Worm (Caenorhabditis elegans) whole organism, L4 larva: Measurements from ENCODE around the gene F54C9.3.

Experiments used
- F37D6.2 ChIP-seq: sonication (generic microtip); optimal IDR thresholded peaks from 2 replicates; lab custom pipeline; 2016; ENCODE audit warnings: mild to moderate bottlenecking, missing genetic modification characterization, missing compliant biosample characterization
- Y5F2A.4 ChIP-seq: fragments of 200-800 bp; sonication (Bioruptor generic); optimal IDR thresholded peaks from 2 replicates; lab custom pipeline; 2018; ENCODE audit warnings: mild to moderate bottlenecking, missing genetic modification characterization, missing compliant biosample characterization
- Y75B8A.6 ChIP-seq: fragments of 200-800 bp; sonication (Bioruptor generic); IDR thresholded peaks from 2 replicates; pipeline ENCODE4 v1.3.6; 2022; ENCODE audit warnings: missing genetic modification reagents, missing genetic modification characterization, missing compliant biosample characterization
- aha-1 ChIP-seq: fragments of 150-350 bp; peaks from one replicate; lab custom pipeline; 2014; ENCODE audit warnings: missing biosample characterization, missing genetic modification characterization
- ceh-28 ChIP-seq: fragments of 150-350 bp; optimal IDR thresholded peaks from 2 replicates; lab custom pipeline; 2014; ENCODE audit warnings: missing biosample characterization, missing genetic modification reagents, missing genetic modification characterization
- ceh-32 ChIP-seq: sonication (generic microtip); optimal IDR thresholded peaks from 2 replicates; lab custom pipeline; 2016; ENCODE audit warnings: mild to moderate bottlenecking, missing genetic modification characterization, missing compliant biosample characterization; ENCODE audit not compliant: poor library complexity
- ceh-44 ChIP-seq: fragments of 200-800 bp; sonication (Bioruptor generic); IDR thresholded peaks from 2 replicates; pipeline ENCODE4 v1.3.6; 2022; ENCODE audit warnings: missing genetic modification reagents, missing genetic modification characterization, missing compliant biosample characterization
- daf-19 ChIP-seq: fragments of 200-800 bp; sonication (Bioruptor generic); conservative IDR thresholded peaks from 2 replicates; pipeline ENCODE4 v1.3.6; 2022; ENCODE audit warnings: missing genetic modification characterization, missing compliant biosample characterization
- daf-8 ChIP-seq: fragments of 200-800 bp; sonication (Bioruptor generic); IDR thresholded peaks from 2 replicates; pipeline ENCODE4 v1.3.6; 2022; ENCODE audit warnings: missing genetic modification characterization, missing compliant biosample characterization
- dmd-6 ChIP-seq: fragments of 200-800 bp; sonication (Bioruptor generic); IDR thresholded peaks from 2 replicates; pipeline ENCODE4 v1.3.6; 2022; ENCODE audit warnings: missing genetic modification reagents, missing genetic modification characterization, missing compliant biosample characterization
- dpl-1 ChIP-seq: fragments of 150-350 bp; optimal IDR thresholded peaks from 2 replicates; lab custom pipeline; 2014; ENCODE audit warnings: missing biosample characterization, missing genetic modification reagents, missing genetic modification characterization
- duxl-1 ChIP-seq: sonication (generic microtip); optimal IDR thresholded peaks from 2 replicates; lab custom pipeline; 2016; ENCODE audit warnings: mild to moderate bottlenecking, missing genetic modification characterization, moderate library complexity, missing compliant biosample characterization; ENCODE audit not compliant: poor library complexity
- dve-1 ChIP-seq: sonication (generic microtip); optimal IDR thresholded peaks from 2 replicates; lab custom pipeline; 2017; ENCODE audit warnings: antibody characterized with exemption, mild to moderate bottlenecking, missing genetic modification characterization, missing compliant biosample characterization; ENCODE audit not compliant: insufficient read depth
- egl-43 ChIP-seq: fragments of 200-800 bp; sonication (Bioruptor generic); IDR thresholded peaks from 2 replicates; pipeline ENCODE4 v1.3.6; 2022; ENCODE audit warnings: missing genetic modification reagents, missing genetic modification characterization, missing compliant biosample characterization
- fkh-10 ChIP-seq: fragments of 150-350 bp; optimal IDR thresholded peaks from 2 replicates; lab custom pipeline; 2014; ENCODE audit warnings: missing biosample characterization, missing genetic modification reagents, missing genetic modification characterization
- fos-1 ChIP-seq: fragments of 150-350 bp; optimal IDR thresholded peaks from 2 replicates; lab custom pipeline; 2014; ENCODE audit warnings: missing biosample characterization, missing genetic modification characterization
- hlh-11 ChIP-seq: fragments of 200-800 bp; sonication (Bioruptor generic); optimal IDR thresholded peaks from 2 replicates; lab custom pipeline; 2018; ENCODE audit warnings: mild to moderate bottlenecking, missing genetic modification characterization, missing compliant biosample characterization
- jun-1 ChIP-seq: fragments of 150-350 bp; optimal IDR thresholded peaks from 2 replicates; lab custom pipeline; 2014; ENCODE audit warnings: missing biosample characterization, missing genetic modification reagents, missing genetic modification characterization
- lin-15B ChIP-seq: fragments of 150-350 bp; sonication (generic microtip); optimal IDR thresholded peaks from 3 replicates; lab custom pipeline; 2014; ENCODE audit warnings: missing biosample characterization, missing genetic modification characterization
- lin-29 ChIP-seq: fragments of 200-800 bp; sonication (Bioruptor generic); IDR thresholded peaks from 2 replicates; pipeline ENCODE4 v1.3.6; 2022; ENCODE audit warnings: missing genetic modification reagents, missing genetic modification characterization, missing compliant biosample characterization
- madf-9 ChIP-seq: fragments of 200-800 bp; sonication (Bioruptor generic); conservative IDR thresholded peaks from 2 replicates; pipeline ENCODE4 v1.3.6; 2022; ENCODE audit warnings: missing genetic modification reagents, missing genetic modification characterization, missing compliant biosample characterization
- mdt-29 ChIP-seq: fragments of 200-800 bp; sonication (Bioruptor generic); IDR thresholded peaks from 2 replicates; pipeline ENCODE4 v1.3.6; 2022; ENCODE audit warnings: missing genetic modification reagents, missing genetic modification characterization, missing compliant biosample characterization
- mep-1 ChIP-seq: fragments of 150-350 bp; sonication (generic microtip); optimal IDR thresholded peaks from 3 replicates; lab custom pipeline; 2014; ENCODE audit warnings: missing biosample characterization, missing genetic modification characterization
- mes-2 ChIP-seq: sonication (generic microtip); optimal IDR thresholded peaks from 2 replicates; lab custom pipeline; 2016; ENCODE audit warnings: missing genotype, mild to moderate bottlenecking, missing genetic modification characterization, missing compliant biosample characterization; ENCODE audit not compliant: poor library complexity, severe bottlenecking
- mxl-2 ChIP-seq: fragments of 200-800 bp; sonication (Bioruptor generic); conservative IDR thresholded peaks from 2 replicates; pipeline ENCODE4 v1.3.6; 2022; ENCODE audit warnings: missing genetic modification reagents, missing genetic modification characterization, missing compliant biosample characterization
- mxl-3 ChIP-seq: fragments of 200-800 bp; sonication (Bioruptor generic); optimal IDR thresholded peaks from 2 replicates; lab custom pipeline; 2018; ENCODE audit warnings: mild to moderate bottlenecking, missing genetic modification characterization, missing compliant biosample characterization
- nhr-10 ChIP-seq: fragments of 150-350 bp; optimal IDR thresholded peaks from 2 replicates; lab custom pipeline; 2014; ENCODE audit warnings: missing biosample characterization, missing genetic modification characterization
- nhr-102 ChIP-seq: sonication (generic microtip); optimal IDR thresholded peaks from 2 replicates; lab custom pipeline; 2016; ENCODE audit warnings: mild to moderate bottlenecking, missing genetic modification characterization, moderate library complexity, missing compliant biosample characterization
- nhr-111 ChIP-seq: fragments of 200-800 bp; sonication (Bioruptor generic); optimal IDR thresholded peaks from 2 replicates; lab custom pipeline; 2018; ENCODE audit warnings: mild to moderate bottlenecking, missing genetic modification characterization, missing compliant biosample characterization
- nhr-25 ChIP-seq: sonication (generic microtip); optimal IDR thresholded peaks from 2 replicates; lab custom pipeline; 2017; ENCODE audit warnings: missing genetic modification characterization, mild to moderate bottlenecking, missing compliant biosample characterization, antibody characterized with exemption, moderate library complexity, borderline replicate concordance; ENCODE audit not compliant: insufficient read depth
- nhr-28 ChIP-seq: fragments of 150-350 bp; optimal IDR thresholded peaks from 2 replicates; lab custom pipeline; 2014; ENCODE audit warnings: missing biosample characterization, missing genetic modification characterization
- nhr-42 ChIP-seq: fragments of 200-800 bp; sonication (Bioruptor generic); IDR thresholded peaks from 2 replicates; pipeline ENCODE4 v1.3.6; 2022; ENCODE audit warnings: missing genetic modification characterization, missing compliant biosample characterization
- nhr-48 ChIP-seq: sonication (generic microtip); optimal IDR thresholded peaks from 2 replicates; lab custom pipeline; 2016; ENCODE audit warnings: mild to moderate bottlenecking, missing genetic modification characterization, missing compliant biosample characterization
- nhr-6 ChIP-seq: fragments of 150-350 bp; optimal IDR thresholded peaks from 2 replicates; lab custom pipeline; 2014; ENCODE audit warnings: missing biosample characterization, missing genetic modification characterization
- nhr-76 ChIP-seq: fragments of 150-350 bp; optimal IDR thresholded peaks from 2 replicates; lab custom pipeline; 2014; ENCODE audit warnings: missing biosample characterization, missing genetic modification characterization
- nhr-77 ChIP-seq: fragments of 150-350 bp; optimal IDR thresholded peaks from 2 replicates; lab custom pipeline; 2014; ENCODE audit warnings: missing biosample characterization, missing genetic modification characterization
- pha-4 ChIP-seq, 2 experiments: fragments of 150-350 bp in 1 of 2; fragments of 200-800 bp in 1 of 2; sonication (Bioruptor generic) in 1 of 2; IDR thresholded peaks in 1 of 2; optimal IDR thresholded peaks in 1 of 2; 2 replicates each; pipeline versions ENCODE4 v1.3.6 to Lab custom; 2014 to 2022; ENCODE audit warnings: missing genetic modification characterization in 2 of 2, missing genetic modification reagents in 2 of 2, missing biosample characterization in 1 of 2, missing compliant biosample characterization in 1 of 2
- php-3 ChIP-seq: fragments of 200-800 bp; sonication (Bioruptor generic); IDR thresholded peaks from 2 replicates; pipeline ENCODE4 v1.3.6; 2022; ENCODE audit warnings: missing genetic modification reagents, missing genetic modification characterization, missing compliant biosample characterization
- rbr-2 ChIP-seq: sonication (generic microtip); optimal IDR thresholded peaks from 2 replicates; lab custom pipeline; 2016; ENCODE audit warnings: missing genotype, missing genetic modification characterization, missing compliant biosample characterization
- snpc-4 ChIP-seq: fragments of 150-350 bp; optimal IDR thresholded peaks from 2 replicates; lab custom pipeline; 2014; ENCODE audit warnings: missing biosample characterization, missing genetic modification characterization
- unc-130 ChIP-seq: sonication (generic microtip); optimal IDR thresholded peaks from 2 replicates; lab custom pipeline; 2016; ENCODE audit warnings: missing genetic modification reagents, missing genetic modification characterization, missing compliant biosample characterization
- unc-39 ChIP-seq: sonication (generic microtip); optimal IDR thresholded peaks from 2 replicates; lab custom pipeline; 2017; ENCODE audit warnings: missing biosample characterization, missing genetic modification characterization
- vab-7 ChIP-seq: fragments of 200-800 bp; sonication (Bioruptor generic); IDR thresholded peaks from 2 replicates; pipeline ENCODE4 v1.3.6; 2022; ENCODE audit warnings: missing genetic modification reagents, missing genetic modification characterization, missing compliant biosample characterization
- zag-1 ChIP-seq: fragments of 150-350 bp; optimal IDR thresholded peaks from 2 replicates; lab custom pipeline; 2014; ENCODE audit warnings: missing biosample characterization, missing genetic modification characterization
- zfp-2 ChIP-seq: sonication (generic microtip); optimal IDR thresholded peaks from 2 replicates; lab custom pipeline; 2016; ENCODE audit warnings: mild to moderate bottlenecking, missing genetic modification characterization, missing compliant biosample characterization
- zfp-3 ChIP-seq: fragments of 200-800 bp; sonication (Bioruptor generic); conservative IDR thresholded peaks from 2 replicates; pipeline ENCODE4 v1.3.6; 2022; ENCODE audit warnings: missing genetic modification reagents, missing genetic modification characterization, missing compliant biosample characterization
- zip-2 ChIP-seq: fragments of 150-350 bp; optimal IDR thresholded peaks from 2 replicates; lab custom pipeline; 2014; ENCODE audit warnings: missing biosample characterization, missing genetic modification characterization
- ztf-7 ChIP-seq: fragments of 150-350 bp; optimal IDR thresholded peaks from 2 replicates; lab custom pipeline; 2014; ENCODE audit warnings: missing biosample characterization, missing genetic modification characterization

F54C9.3 gene

DNA sequence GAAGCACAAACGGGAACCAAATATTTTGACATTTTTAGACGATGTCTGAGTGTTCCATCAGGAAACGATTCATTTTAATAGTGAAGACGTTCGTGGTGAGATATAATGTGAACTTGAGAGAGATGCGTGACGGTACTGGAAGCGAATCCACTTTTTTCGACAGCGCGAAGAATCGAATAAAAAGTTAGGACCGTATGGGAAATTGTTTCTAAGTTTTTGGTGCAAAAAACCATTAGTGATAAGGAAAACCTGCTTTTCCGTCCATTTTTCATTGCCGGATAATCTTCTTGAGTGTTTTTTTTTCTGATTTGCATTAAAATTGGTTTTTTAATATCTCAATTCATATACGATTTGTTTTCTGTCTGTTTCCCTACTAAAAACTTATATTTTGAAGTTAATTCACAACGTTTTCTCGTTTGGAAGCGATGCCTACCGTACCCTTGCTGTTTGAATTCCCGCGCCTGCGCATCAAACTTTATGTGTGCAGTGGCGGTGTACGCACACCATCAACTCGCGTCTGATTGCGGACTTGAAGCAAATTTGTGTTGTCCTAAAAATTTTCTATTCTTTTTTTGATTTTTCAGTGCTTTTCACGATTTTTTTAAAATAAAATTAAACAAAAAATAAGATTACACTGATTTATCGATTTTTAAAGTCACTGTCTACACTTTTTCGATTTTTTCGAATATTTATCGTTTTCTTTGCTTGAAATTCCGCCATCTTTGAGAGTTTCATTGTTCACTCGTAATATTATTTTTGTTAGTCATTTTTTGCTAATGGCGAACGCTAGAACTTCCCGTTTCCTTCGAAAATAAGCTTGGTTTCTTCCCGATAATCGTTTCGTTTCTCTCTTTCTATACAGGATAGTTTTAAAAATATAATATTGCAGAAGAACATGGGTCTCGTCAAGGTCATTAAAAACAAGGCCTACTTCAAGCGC lies 2.7 kb upstream of the F54C9.3 start, which contains the start of the genes col-38 and rpl-5 (continued):
- TF ChIP-seq zip-2: peak; percentile 7
- peak; percentile 90 for TF ChIP-seq fkh-10 (GFP tag; lab: Kevin White, UChicago)
- peak; percentile 49 for TF ChIP-seq F37D6.2 (tag; lab: Kevin White, UChicago)
- no peak for TF ChIP-seq snpc-4 (tag; lab: Kevin White, UChicago)
- TF ChIP-seq zfp-3 (GFP tag; lab: Robert Waterston, UW): 0 out of 2 replicates have a peak, but pooled peaks have one; percentile 65
- peak; percentile 55 for TF ChIP-seq nhr-48
- TF ChIP-seq unc-130 (GFP tag; lab: Kevin White, UChicago): peak; percentile 17
- no peak for TF ChIP-seq pha-4 (GFP tag; IDR thresholded peaks at IDR 0.05; lab: Robert Waterston, UW)
- TF ChIP-seq pha-4 (tag; optimal IDR thresholded peaks at IDR 0.05; lab: Kevin White, UChicago): peak; percentile 84
- TF ChIP-seq nhr-102 (tag; lab: Kevin White, UChicago): peak; percentile 66
- TF ChIP-seq nhr-10 (tag; lab: Kevin White, UChicago): no peak
- TF ChIP-seq ceh-32 (tag; lab: Kevin White, UChicago): no peak
- no peak for TF ChIP-seq Y75B8A.6 (GFP tag; lab: Robert Waterston, UW)
- no peak for TF ChIP-seq nhr-76 (tag; lab: Kevin White, UChicago)
- no peak for TF ChIP-seq fos-1 (tag; lab: Kevin White, UChicago)
- peak; percentile 0 for TF ChIP-seq jun-1 (tag; lab: Kevin White, UChicago)
- peak; percentile 60 for TF ChIP-seq dmd-6 (GFP tag; lab: Robert Waterston, UW)
- peak; percentile 92 for TF ChIP-seq mep-1 (tag; lab: Kevin White, UChicago)
- TF ChIP-seq madf-9 (GFP tag; lab: Robert Waterston, UW): no peak
- TF ChIP-seq daf-19 (GFP tag; lab: Robert Waterston, UW): 0 out of 2 replicates have a peak, but pooled peaks have one; percentile 51
- TF ChIP-seq nhr-77: peak; percentile 93
- TF ChIP-seq nhr-111 (GFP tag; lab: Kevin White, UChicago): no peak
- peak; percentile 87 for TF ChIP-seq rbr-2 (tag; lab: Kevin White, UChicago)
- no peak for TF ChIP-seq lin-29
- no peak for TF ChIP-seq ceh-28 (tag; lab: Kevin White, UChicago)
- TF ChIP-seq Y5F2A.4 (GFP tag; lab: Kevin White, UChicago): no peak
- no peak for TF ChIP-seq lin-15B (tag; lab: Kevin White, UChicago)
- peak; percentile 90 for TF ChIP-seq dve-1 (tag; lab: Kevin White, UChicago)
- TF ChIP-seq hlh-11 (tag; lab: Kevin White, UChicago): peak; percentile 82
- TF ChIP-seq ztf-7: no peak
- 0 out of 2 replicates have a peak, but pooled peaks have one; percentile 62 for TF ChIP-seq php-3 (GFP tag; lab: Robert Waterston, UW)
- TF ChIP-seq daf-8 (GFP tag; lab: Robert Waterston, UW): no peak
- peak; percentile 49; the same call in 1 of the 2 replicates for TF ChIP-seq ceh-44
- TF ChIP-seq nhr-6 (tag; lab: Kevin White, UChicago): peak; percentile 88
- peak; percentile 34 for TF ChIP-seq nhr-25 (tag; lab: Kevin White, UChicago)
- TF ChIP-seq mdt-29 (GFP tag; lab: Robert Waterston, UW): no peak
- TF ChIP-seq unc-39 (tag; lab: Kevin White, UChicago): no peak
- no peak for TF ChIP-seq egl-43 (GFP tag; lab: Robert Waterston, UW)
- TF ChIP-seq dpl-1 (GFP tag; lab: Kevin White, UChicago): peak; percentile 96
- TF ChIP-seq nhr-28 (tag; lab: Kevin White, UChicago): peak; percentile 85
- no peak for TF ChIP-seq mxl-2 (GFP tag; lab: Robert Waterston, UW)
- peak; percentile 87 for TF ChIP-seq zfp-2 (tag; lab: Kevin White, UChicago)
- TF ChIP-seq mxl-3: peak; percentile 67
- peak; percentile 53 for TF ChIP-seq duxl-1
- peak; percentile 23; the same call in 1 of the 2 replicates for TF ChIP-seq nhr-42 (GFP tag; lab: Robert Waterston, UW)
- no peak for TF ChIP-seq vab-7
- TF ChIP-seq aha-1 (tag; lab: Kevin White, UChicago): peak; percentile 97
- no peak for TF ChIP-seq zag-1 (tag; lab: Kevin White, UChicago)
- TF ChIP-seq mes-2 (tag; lab: Kevin White, UChicago): peak; percentile 92
